Fruit fly (Drosophila melanogaster) whole organism, embryonic: Measurements from ENCODE around the gene CG43167.
A peak's percentile ranks its signal among the peaks of the same experiment; 100 is the strongest.

Experiments used
- Adf1 ChIP-seq: fragments of 200-800 bp; sonication (Bioruptor generic); IDR thresholded peaks from 2 replicates; pipeline ENCODE4 v1.3.6; 2022; ENCODE audit warnings: missing biosample characterization, missing genetic modification characterization
- Atf3 ChIP-seq: fragments of 200-800 bp; sonication (Bioruptor generic); optimal IDR thresholded peaks from 3 replicates; lab custom pipeline; 2016; ENCODE audit warnings: missing biosample characterization, missing genetic modification characterization
- C15 ChIP-seq: fragments of 200-800 bp; sonication (Bioruptor generic); IDR thresholded peaks from 3 replicates; pipeline ENCODE4 v1.3.6; 2022; ENCODE audit warnings: missing biosample characterization, missing genetic modification characterization
- CG10321 ChIP-seq: fragments of 200-800 bp; sonication (Bioruptor generic); IDR thresholded peaks from 2 replicates; pipeline ENCODE4 v1.3.6; 2022; ENCODE audit warnings: missing biosample characterization, missing genetic modification characterization
- CG11398 ChIP-seq: fragments of 200-800 bp; sonication (Bioruptor generic); optimal IDR thresholded peaks from 2 replicates; lab custom pipeline; 2016; ENCODE audit warnings: missing biosample characterization, missing genetic modification characterization
- CG12391 ChIP-seq: fragments of 200-800 bp; sonication (Bioruptor generic); optimal IDR thresholded peaks from 3 replicates; lab custom pipeline; 2018; ENCODE audit warnings: missing biosample characterization, mild to moderate bottlenecking, missing genetic modification characterization, moderate library complexity
- CG14014 ChIP-seq: fragments of 200-800 bp; sonication (Bioruptor generic); IDR thresholded peaks from 2 replicates; pipeline ENCODE4 v1.3.6; 2022; ENCODE audit warnings: missing biosample characterization, missing genetic modification characterization
- CG18011 ChIP-seq: fragments of 200-800 bp; sonication (Bioruptor generic); optimal IDR thresholded peaks from 2 replicates; lab custom pipeline; 2017; ENCODE audit warnings: missing biosample characterization, missing genetic modification characterization, mild to moderate bottlenecking, moderate library complexity, missing genotype
- CG2120 ChIP-seq: fragments of 200-800 bp; sonication (Bioruptor generic); optimal IDR thresholded peaks from 3 replicates; lab custom pipeline; 2016; ENCODE audit warnings: missing biosample characterization, missing genetic modification characterization
- CG31441 ChIP-seq: fragments of 200-800 bp; sonication (Bioruptor generic); IDR thresholded peaks from 2 replicates; pipeline ENCODE4 v1.3.6; 2022; ENCODE audit warnings: missing biosample characterization, missing genetic modification characterization
- CG32532 ChIP-seq: fragments of 200-800 bp; sonication (Bioruptor generic); IDR thresholded peaks from 2 replicates; pipeline ENCODE4 v1.3.6; 2022; ENCODE audit warnings: missing biosample characterization, missing genetic modification characterization
- CG4617 ChIP-seq: fragments of 200-800 bp; sonication (Bioruptor generic); optimal IDR thresholded peaks from 3 replicates; lab custom pipeline; 2016; ENCODE audit warnings: missing biosample characterization, missing genetic modification characterization, borderline replicate concordance
- CG7372 ChIP-seq: fragments of 200-800 bp; sonication (Bioruptor generic); IDR thresholded peaks from 2 replicates; pipeline ENCODE4 v1.3.6; 2022; ENCODE audit warnings: missing biosample characterization, missing genetic modification characterization
- CG8765 ChIP-seq: fragments of 200-800 bp; sonication (Bioruptor generic); IDR thresholded peaks from 2 replicates; pipeline ENCODE4 v1.3.6; 2022; ENCODE audit warnings: missing biosample characterization, missing genetic modification characterization
- CG9797 ChIP-seq: fragments of 200-800 bp; sonication (Bioruptor generic); optimal IDR thresholded peaks from 3 replicates; lab custom pipeline; 2018; ENCODE audit warnings: missing biosample characterization, mild to moderate bottlenecking, missing genetic modification characterization
- CHES-1-like ChIP-seq: fragments of 200-800 bp; sonication (Bioruptor generic); optimal IDR thresholded peaks from 2 replicates; lab custom pipeline; 2016; ENCODE audit warnings: missing biosample characterization, missing genetic modification characterization
- CoRest ChIP-seq: fragments of 200-800 bp; sonication (Bioruptor generic); optimal IDR thresholded peaks from 3 replicates; lab custom pipeline; 2018; ENCODE audit warnings: missing biosample characterization, mild to moderate bottlenecking, missing genetic modification characterization, moderate library complexity
- D ChIP-seq, 2 experiments: fragments of 200-800 bp in 1 of 2; fragments of >200 bp in 1 of 2; sonication (Bioruptor generic) in 1 of 2; optimal IDR thresholded peaks; 2 replicates in 1 of 2; 3 replicates in 1 of 2; lab custom pipeline; 2017; ENCODE audit warnings: mild to moderate bottlenecking in 1 of 2, missing biosample characterization in 1 of 2, missing genetic modification characterization in 1 of 2, missing genetic modification reagents in 1 of 2
- Dek ChIP-seq: fragments of 200-800 bp; sonication (Bioruptor generic); optimal IDR thresholded peaks from 3 replicates; lab custom pipeline; 2019; ENCODE audit warnings: missing biosample characterization, mild to moderate bottlenecking, missing genetic modification characterization, moderate library complexity
- Doc3 ChIP-seq: fragments of 200-800 bp; sonication (Bioruptor generic); IDR thresholded peaks from 3 replicates; pipeline ENCODE4 v1.3.6; 2022; ENCODE audit warnings: missing biosample characterization, missing genetic modification characterization; ENCODE audit not compliant: partially characterized antibody
- HLH54F ChIP-seq: fragments of 200-800 bp; sonication (Bioruptor generic); optimal IDR thresholded peaks from 3 replicates; lab custom pipeline; 2016; ENCODE audit warnings: missing biosample characterization, missing genetic modification characterization
- Hmx ChIP-seq: fragments of 200-800 bp; sonication (Bioruptor generic); optimal IDR thresholded peaks from 2 replicates; lab custom pipeline; 2016; ENCODE audit warnings: missing biosample characterization, missing genetic modification characterization
- Lhr ChIP-seq: fragments of 200-800 bp; sonication (Bioruptor generic); optimal IDR thresholded peaks from 3 replicates; lab custom pipeline; 2017; ENCODE audit warnings: mild to moderate bottlenecking, missing biosample characterization, missing genetic modification reagents, missing genetic modification characterization
- Max ChIP-seq: fragments of 200-800 bp; sonication (Bioruptor generic); optimal IDR thresholded peaks from 2 replicates; lab custom pipeline; 2016; ENCODE audit warnings: missing biosample characterization, mild to moderate bottlenecking, missing genetic modification characterization
- Meics ChIP-seq: fragments of 200-800 bp; sonication (Bioruptor generic); optimal IDR thresholded peaks from 2 replicates; lab custom pipeline; 2017; ENCODE audit warnings: missing biosample characterization, mild to moderate bottlenecking, missing genetic modification characterization
- Rx ChIP-seq: fragments of 200-800 bp; sonication (Bioruptor generic); IDR thresholded peaks from 2 replicates; pipeline ENCODE4 v1.3.6; 2022; ENCODE audit warnings: missing biosample characterization, missing genetic modification characterization
- Side ChIP-seq: fragments of 200-800 bp; sonication (Bioruptor generic); optimal IDR thresholded peaks from 2 replicates; lab custom pipeline; 2016; ENCODE audit warnings: missing biosample characterization, missing genetic modification characterization
- Trl ChIP-seq, 3 experiments: fragments of >200 bp in 2 of 3; fragments of 200-800 bp in 1 of 3; sonication (Bioruptor generic) in 1 of 3; optimal IDR thresholded peaks; 2 replicates in 1 of 3; 3 replicates in 2 of 3; lab custom pipeline; 2016 to 2017; ENCODE audit warnings: missing biosample characterization in 1 of 3, missing genetic modification characterization in 1 of 3
- abd-A ChIP-seq: fragments of 200-800 bp; sonication (Bioruptor generic); optimal IDR thresholded peaks from 3 replicates; lab custom pipeline; 2019; ENCODE audit warnings: missing biosample characterization, mild to moderate bottlenecking, missing genetic modification characterization, moderate library complexity
- bbx ChIP-seq: fragments of 200-800 bp; sonication (Bioruptor generic); IDR thresholded peaks from 2 replicates; pipeline ENCODE4 v1.3.6; 2022; ENCODE audit warnings: missing biosample characterization, missing genetic modification characterization; ENCODE audit not compliant: partially characterized antibody
- corto ChIP-seq: fragments of 200-800 bp; sonication (Bioruptor generic); optimal IDR thresholded peaks from 2 replicates; lab custom pipeline; 2016; ENCODE audit warnings: missing biosample characterization, mild to moderate bottlenecking, missing genetic modification characterization, moderate library complexity
- fd102C ChIP-seq: fragments of 200-800 bp; sonication (Bioruptor generic); optimal IDR thresholded peaks from 2 replicates; lab custom pipeline; 2018; ENCODE audit warnings: missing biosample characterization, mild to moderate bottlenecking, missing genetic modification characterization, moderate library complexity
- gcm ChIP-seq: fragments of 200-800 bp; sonication (Bioruptor generic); optimal IDR thresholded peaks from 2 replicates; lab custom pipeline; 2019; ENCODE audit warnings: missing biosample characterization, mild to moderate bottlenecking, missing genetic modification characterization, moderate library complexity
- hkb ChIP-seq, 2 experiments: fragments of 200-800 bp in 1 of 2; fragments of >200 bp in 1 of 2; sonication (Bioruptor generic) in 1 of 2; IDR thresholded peaks in 1 of 2; optimal IDR thresholded peaks in 1 of 2; 2 replicates each; pipeline versions ENCODE4 v1.3.6 to Lab custom; 2017 to 2022; ENCODE audit warnings: missing biosample characterization in 1 of 2, missing genetic modification characterization in 1 of 2
- jigr1 ChIP-seq: fragments of 200-800 bp; sonication (Bioruptor generic); IDR thresholded peaks from 3 replicates; pipeline ENCODE4 v1.3.6; 2022; ENCODE audit warnings: missing biosample characterization, missing genetic modification characterization
- jing ChIP-seq: fragments of 200-800 bp; sonication (Bioruptor generic); optimal IDR thresholded peaks from 2 replicates; lab custom pipeline; 2018; ENCODE audit warnings: missing biosample characterization, mild to moderate bottlenecking, missing genetic modification characterization
- lola ChIP-seq, 3 experiments: fragments of >200 bp in 2 of 3; fragments of 200-800 bp in 1 of 3; sonication (Bioruptor generic) in 1 of 3; optimal IDR thresholded peaks; 2 replicates each; lab custom pipeline; 2017 to 2019; ENCODE audit warnings: missing biosample characterization in 3 of 3, missing genetic modification characterization in 3 of 3, mild to moderate bottlenecking in 1 of 3, moderate library complexity in 1 of 3
- mirr ChIP-seq: fragments of 200-800 bp; sonication (Bioruptor generic); optimal IDR thresholded peaks from 3 replicates; lab custom pipeline; 2018; ENCODE audit warnings: missing biosample characterization, mild to moderate bottlenecking, missing genetic modification characterization
- psq ChIP-seq: fragments of 200-800 bp; sonication (Bioruptor generic); optimal IDR thresholded peaks from 2 replicates; lab custom pipeline; 2017; ENCODE audit warnings: missing biosample characterization, missing genetic modification characterization
- ranshi ChIP-seq: fragments of 200-800 bp; sonication (Bioruptor generic); IDR thresholded peaks from 2 replicates; pipeline ENCODE4 v1.3.6; 2022; ENCODE audit warnings: missing biosample characterization, missing genetic modification characterization
- shn ChIP-seq: fragments of 200-800 bp; sonication (Bioruptor generic); optimal IDR thresholded peaks from 3 replicates; lab custom pipeline; 2016; ENCODE audit warnings: missing biosample characterization, missing genetic modification characterization
- sima ChIP-seq: fragments of 200-800 bp; sonication (Bioruptor generic); optimal IDR thresholded peaks from 2 replicates; lab custom pipeline; 2016; ENCODE audit warnings: missing biosample characterization, missing genetic modification characterization
- slbo ChIP-seq: fragments of 200-800 bp; sonication (Bioruptor generic); IDR thresholded peaks from 2 replicates; pipeline ENCODE4 v1.3.6; 2022; ENCODE audit warnings: missing biosample characterization, missing genetic modification characterization
- stc ChIP-seq: fragments of 200-800 bp; sonication (Bioruptor generic); IDR thresholded peaks from 2 replicates; pipeline ENCODE4 v1.3.6; 2022; ENCODE audit warnings: missing biosample characterization, missing genetic modification characterization
- unc-4 ChIP-seq: fragments of 200-800 bp; sonication (Bioruptor generic); IDR thresholded peaks from 2 replicates; pipeline ENCODE4 v1.3.6; 2022; ENCODE audit warnings: missing biosample characterization, missing genetic modification characterization; ENCODE audit not compliant: partially characterized antibody
- wdn ChIP-seq: fragments of 200-800 bp; sonication (Bioruptor generic); IDR thresholded peaks from 2 replicates; pipeline ENCODE4 v1.3.6; 2022; ENCODE audit warnings: missing biosample characterization, missing genetic modification characterization
- wor ChIP-seq: fragments of 200-800 bp; sonication (Bioruptor generic); IDR thresholded peaks from 2 replicates; pipeline ENCODE4 v1.3.6; 2022; ENCODE audit warnings: missing biosample characterization, missing genetic modification characterization

The CG43167 gene

dm6 chr2L:11662959-11663358, 5.7 kb downstream of the CG43167 start, which contains the start of gene CG44477:
Gene CG44477, plus strand, starts transcription at chr2L:11663259.
- TF ChIP-seq lola (GFP tag; optimal IDR thresholded peaks at IDR 0.05; lab: Kevin White, UChicago) = no peak
- no peak for TF ChIP-seq CG4617
- TF ChIP-seq CG9797 = no peak
- no peak for TF ChIP-seq D (optimal IDR thresholded peaks at IDR 0.05; lab: Kevin White, UChicago)
- TF ChIP-seq D (GFP tag; optimal IDR thresholded peaks at IDR 0.05; lab: Kevin White, UChicago) = no peak
- no peak for TF ChIP-seq Side (GFP tag; lab: Kevin White, UChicago)
- TF ChIP-seq CG11398 (GFP tag; lab: Kevin White, UChicago) = no peak
- TF ChIP-seq Lhr (GFP tag; lab: Kevin White, UChicago) = no peak
- no peak for TF ChIP-seq CG32532 (GFP tag; lab: Robert Waterston, UW)
- no peak for TF ChIP-seq HLH54F
- no peak for TF ChIP-seq wdn (GFP tag; lab: Robert Waterston, UW)
- no peak for TF ChIP-seq mirr
- no peak for TF ChIP-seq Doc3
- TF ChIP-seq, all 482 proteins: peak for 0

dm6 chr2L:11694504-11694903, 37.3 kb downstream of the CG43167 start, which contains the start of gene CG4988:
Gene CG4988, plus strand, starts transcription at chr2L:11694804.
- TF ChIP-seq Trl (optimal IDR thresholded peaks at IDR 0.05; lab: Kevin White, UChicago) = no peak
- TF ChIP-seq Trl (GFP tag; optimal IDR thresholded peaks at IDR 0.05; lab: Kevin White, UChicago) = no peak

- no peak for TF ChIP-seq fd102C (GFP tag; lab: Kevin White, UChicago)
- 0 out of 2 replicates have a peak, but pooled peaks have one; percentile 10 for TF ChIP-seq wor (GFP tag; lab: Robert Waterston, UW)
- TF ChIP-seq CG31441 = no peak
- no peak for TF ChIP-seq jing (GFP tag; lab: Kevin White, UChicago)
- TF ChIP-seq bbx = no peak
- TF ChIP-seq psq (GFP tag; lab: Kevin White, UChicago) = no peak
- TF ChIP-seq CG8765 (GFP tag; lab: Robert Waterston, UW) = no peak
- no peak for TF ChIP-seq Adf1 (GFP tag; lab: Robert Waterston, UW)
- TF ChIP-seq ranshi (GFP tag; lab: Robert Waterston, UW) = no peak
- no peak for TF ChIP-seq shn (GFP tag; lab: Kevin White, UChicago)
- peak; percentile 46 for TF ChIP-seq CG2120
- no peak for TF ChIP-seq corto (GFP tag; lab: Kevin White, UChicago)
- no peak for TF ChIP-seq Dek (tag; lab: Kevin White, UChicago)
- TF ChIP-seq gcm (GFP tag; lab: Kevin White, UChicago) = no peak
- TF ChIP-seq stc (GFP tag; lab: Robert Waterston, UW) = no peak
- no peak for TF ChIP-seq sima (GFP tag; lab: Kevin White, UChicago)
- peak; percentile 56 for TF ChIP-seq slbo
- no peak for TF ChIP-seq CoRest (tag; lab: Kevin White, UChicago)
- TF ChIP-seq HLH54F = no peak
- no peak for TF ChIP-seq CG14014
- TF ChIP-seq CG10321 (GFP tag; lab: Robert Waterston, UW) = no peak
- TF ChIP-seq CG7372 (GFP tag; lab: Robert Waterston, UW) = peak; percentile 24; the same call in 1 of the 2 replicates
- no peak for TF ChIP-seq hkb (optimal IDR thresholded peaks at IDR 0.05; lab: Kevin White, UChicago)
- TF ChIP-seq hkb (GFP tag; IDR thresholded peaks at IDR 0.05; lab: Robert Waterston, UW) = no peak
- no peak for TF ChIP-seq jigr1 (GFP tag; lab: Robert Waterston, UW)
- no peak for TF ChIP-seq CHES-1-like (GFP tag; lab: Kevin White, UChicago)
- no peak for TF ChIP-seq Rx
- TF ChIP-seq CG12391 (tag; lab: Kevin White, UChicago) = no peak
- peak; percentile 16 for TF ChIP-seq Meics (GFP tag; lab: Kevin White, UChicago)
- TF ChIP-seq C15 = 0 out of 3 replicates have a peak, but pooled peaks have one; percentile 5
- TF ChIP-seq CG18011 (GFP tag; lab: Kevin White, UChicago) = no peak
- TF ChIP-seq Atf3 = no peak
- TF ChIP-seq Hmx = no peak
- TF ChIP-seq abd-A (tag; lab: Kevin White, UChicago) = peak; percentile 31
- no peak for TF ChIP-seq unc-4 (GFP tag; lab: Robert Waterston, UW)
- TF ChIP-seq Max = no peak
Observed at dm6 chr2L:11701819-11702218, 44.6 kb downstream of the CG43167 start.
